Fruit fly (Drosophila melanogaster): Measurements from ENCODE around the gene PyK.

Gene PyK

dm6 chr3R:22395409-22396178 lies 28.3 kb downstream of the PyK start:
- TF ChIP-seq CTCF (optimal IDR thresholded peaks at IDR 0.05) (no peak), CG8478 (optimal IDR thresholded peaks at IDR 0.05) (no peak)

- TF ChIP-seq CTCF (optimal IDR thresholded peaks at IDR 0.05): no peak
- TF ChIP-seq CG8478 (optimal IDR thresholded peaks at IDR 0.05): no peak
Observed at dm6 chr3R:22396238-22396772, 29.0 kb downstream of the PyK start.

dm6 chr3R:22397068-22397700 lies 29.8 kb downstream of the PyK start:
- TF ChIP-seq CG8478 (optimal IDR thresholded peaks at IDR 0.05): no peak
- no peak for TF ChIP-seq CTCF (optimal IDR thresholded peaks at IDR 0.05)

- TF ChIP-seq CG8478 (optimal IDR thresholded peaks at IDR 0.05) (no peak), CTCF (optimal IDR thresholded peaks at IDR 0.05) (no peak)
Observed at dm6 chr3R:22400246-22400645, 32.9 kb downstream of the PyK start.

dm6 chr3R:22402355-22402754 lies 35.0 kb downstream of the PyK start, which contains the start of gene CG13856:
Gene CG13856, plus strand, starts transcription at chr3R:22402655.
- TF ChIP-seq CG8478 (optimal IDR thresholded peaks at IDR 0.05) (no peak), CTCF (optimal IDR thresholded peaks at IDR 0.05) (no peak)

dm6 chr3R:22405639-22406038 lies 38.3 kb downstream of the PyK start, which contains the start of gene CG13855:
Gene CG13855, plus strand, starts transcription at chr3R:22405939.
- TF ChIP-seq CTCF (optimal IDR thresholded peaks at IDR 0.05) (no peak), CG8478 (optimal IDR thresholded peaks at IDR 0.05) (no peak)

dm6 chr3R:22410537-22411360 lies 43.4 kb downstream of the PyK start, which contains the start of the genes CG13850 and lqfR:
Gene CG13850, minus strand, starts transcription at chr3R:22410915.
Gene lqfR, plus strand, starts transcription at chr3R:22411301.
- no peak for TF ChIP-seq CTCF (optimal IDR thresholded peaks at IDR 0.05)
- no peak for TF ChIP-seq CG8478 (optimal IDR thresholded peaks at IDR 0.05)

- TF ChIP-seq CG8478 (optimal IDR thresholded peaks at IDR 0.05): no peak
- no peak for TF ChIP-seq CTCF (optimal IDR thresholded peaks at IDR 0.05)
Observed at dm6 chr3R:22411879-22412587, 44.7 kb downstream of the PyK start.

dm6 chr3R:22420911-22421310 lies 53.6 kb downstream of the PyK start, which contains the start of the genes Nop56 and mats:
Gene Nop56, minus strand, starts transcription at chr3R:22421068.
Gene mats, plus strand, starts transcription at chr3R:22421161.
- TF ChIP-seq CG8478 (optimal IDR thresholded peaks at IDR 0.05) (no peak), CTCF (optimal IDR thresholded peaks at IDR 0.05) (peak in 1 of 2 experiments; percentile 24)

dm6 chr3R:22421618-22422017 lies 54.3 kb downstream of the PyK start:
- no peak for TF ChIP-seq CG8478 (optimal IDR thresholded peaks at IDR 0.05)
- TF ChIP-seq CTCF (optimal IDR thresholded peaks at IDR 0.05): no peak

All from S2 (cell line).